Worm (Caenorhabditis elegans) whole organism, midembryonic: ENCODE results near the gene fbxa-182.

Source experiments
- flt-1 ChIP-seq: fragments of 200-800 bp; sonication (Bioruptor generic); IDR thresholded peaks from 2 replicates; pipeline ENCODE4 v1.3.6; 2022; ENCODE audit warnings: missing genetic modification characterization, missing compliant biosample characterization
- klf-2 ChIP-seq: fragments of 200-800 bp; sonication (Bioruptor generic); conservative IDR thresholded peaks from 2 replicates; pipeline ENCODE4 v1.3.6; 2022; ENCODE audit warnings: missing genetic modification reagents, missing genetic modification characterization, missing compliant biosample characterization
- tab-1 ChIP-seq: fragments of 200-800 bp; sonication (Bioruptor generic); IDR thresholded peaks from 2 replicates; pipeline ENCODE4 v1.3.6; 2022; ENCODE audit warnings: missing genetic modification characterization, missing compliant biosample characterization
- ztf-23 ChIP-seq: fragments of 200-800 bp; sonication (Bioruptor generic); IDR thresholded peaks from 2 replicates; pipeline ENCODE4 v1.3.6; 2022; ENCODE audit warnings: missing genetic modification reagents, missing genetic modification characterization, missing compliant biosample characterization

DNA sequence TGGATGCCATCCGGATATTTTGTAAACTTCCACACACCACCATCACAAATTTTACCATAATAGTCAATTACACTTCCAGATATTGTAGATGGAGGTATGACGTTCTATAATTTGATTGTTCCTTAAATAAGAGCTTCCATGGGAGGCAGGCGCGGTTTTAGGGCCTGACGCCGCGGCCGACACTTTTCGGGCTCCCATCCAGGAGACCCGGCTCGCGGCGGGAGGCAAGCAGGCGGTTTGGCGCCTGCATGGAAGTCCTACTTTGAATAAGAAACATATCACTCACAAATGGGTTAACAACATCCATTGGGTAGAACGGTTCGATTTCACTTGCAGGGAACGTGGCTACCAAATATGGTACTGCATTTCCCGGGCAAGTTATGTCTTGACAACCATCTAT, 32.9 kb downstream of the fbxa-182 start:
- TF ChIP-seq ztf-23 = no peak
- no peak for TF ChIP-seq klf-2 (GFP tag; lab: Robert Waterston, UW)
- no peak for TF ChIP-seq flt-1 (GFP tag; lab: Robert Waterston, UW)
- no peak for TF ChIP-seq tab-1
